Fruit fly (Drosophila melanogaster) whole organism, pupa: ENCODE results near the gene CG31549.

Source experiments
- CG10348 ChIP-seq: fragments of 200-800 bp; sonication (Bioruptor generic); IDR thresholded peaks from 2 replicates; pipeline ENCODE4 v1.3.6; 2022; ENCODE audit warnings: missing biosample characterization, missing genetic modification characterization
- CG12605 ChIP-seq: fragments of 200-800 bp; sonication (Bioruptor generic); IDR thresholded peaks from 2 replicates; pipeline ENCODE4 v1.3.6; 2022; ENCODE audit warnings: missing biosample characterization, missing genetic modification characterization
- CG13204 ChIP-seq: fragments of 200-800 bp; sonication (Bioruptor generic); optimal IDR thresholded peaks from 2 replicates; lab custom pipeline; 2018; ENCODE audit warnings: missing biosample characterization, mild to moderate bottlenecking, missing genetic modification characterization, moderate library complexity
- CG14655 ChIP-seq: fragments of 200-800 bp; sonication (Bioruptor generic); optimal IDR thresholded peaks from 3 replicates; lab custom pipeline; 2017; ENCODE audit warnings: mild to moderate bottlenecking, missing biosample characterization, missing genetic modification reagents, missing genetic modification characterization
- CG15710 ChIP-seq: fragments of 200-800 bp; sonication (Bioruptor generic); optimal IDR thresholded peaks from 2 replicates; lab custom pipeline; 2018; ENCODE audit warnings: missing biosample characterization, mild to moderate bottlenecking, missing genetic modification characterization, moderate library complexity
- CG17806 ChIP-seq: fragments of 200-800 bp; sonication (Bioruptor generic); optimal IDR thresholded peaks from 2 replicates; lab custom pipeline; 2018; ENCODE audit warnings: missing biosample characterization, mild to moderate bottlenecking, missing genetic modification characterization, moderate library complexity
- CG32121 ChIP-seq: fragments of 200-800 bp; sonication (Bioruptor generic); IDR thresholded peaks from 2 replicates; pipeline ENCODE4 v1.3.6; 2022; ENCODE audit warnings: missing biosample characterization, missing genetic modification characterization
- CG34367 ChIP-seq: fragments of 200-800 bp; sonication (Bioruptor generic); optimal IDR thresholded peaks from 2 replicates; lab custom pipeline; 2018; ENCODE audit warnings: missing biosample characterization, mild to moderate bottlenecking, missing genetic modification characterization
- CG4496 ChIP-seq: fragments of 200-800 bp; sonication (Bioruptor generic); IDR thresholded peaks from 3 replicates; pipeline ENCODE4 v1.3.6; 2022; ENCODE audit warnings: missing biosample characterization, missing genetic modification characterization
- CG8159 ChIP-seq: fragments of 200-800 bp; sonication (Bioruptor generic); optimal IDR thresholded peaks from 3 replicates; lab custom pipeline; 2018; ENCODE audit warnings: missing biosample characterization, mild to moderate bottlenecking, missing genetic modification characterization, moderate library complexity
- CG8301 ChIP-seq: fragments of 200-800 bp; sonication (Bioruptor generic); optimal IDR thresholded peaks from 2 replicates; lab custom pipeline; 2018; ENCODE audit warnings: missing biosample characterization, mild to moderate bottlenecking, missing genetic modification characterization
- CG9948 ChIP-seq: fragments of 200-800 bp; sonication (Bioruptor generic); optimal IDR thresholded peaks from 2 replicates; lab custom pipeline; 2018; ENCODE audit warnings: missing biosample characterization, mild to moderate bottlenecking, missing genetic modification characterization, moderate library complexity
- D1 ChIP-seq: fragments of 200-800 bp; sonication (Bioruptor generic); optimal IDR thresholded peaks from 2 replicates; lab custom pipeline; 2018; ENCODE audit warnings: missing biosample characterization, mild to moderate bottlenecking, missing genetic modification characterization, moderate library complexity
- EcR ChIP-seq: fragments of 200-800 bp; sonication (Bioruptor generic); optimal IDR thresholded peaks from 3 replicates; lab custom pipeline; 2019; ENCODE audit warnings: missing biosample characterization, missing genetic modification characterization, mild to moderate bottlenecking, moderate library complexity, missing genetic modification reagents
- Ets98B ChIP-seq: fragments of 200-800 bp; sonication (Bioruptor generic); IDR thresholded peaks from 2 replicates; pipeline ENCODE4 v1.3.6; 2022; ENCODE audit warnings: missing biosample characterization, missing genetic modification characterization
- Pif1A ChIP-seq: fragments of 200-800 bp; sonication (Bioruptor generic); optimal IDR thresholded peaks from 3 replicates; lab custom pipeline; 2016; ENCODE audit warnings: missing biosample characterization, missing genetic modification characterization
- Pif1B ChIP-seq: fragments of 200-800 bp; sonication (Bioruptor generic); optimal IDR thresholded peaks from 3 replicates; lab custom pipeline; 2016; ENCODE audit warnings: missing biosample characterization, missing genetic modification characterization
- Snoo ChIP-seq: fragments of 200-800 bp; sonication (Bioruptor generic); optimal IDR thresholded peaks from 3 replicates; lab custom pipeline; 2017; ENCODE audit warnings: missing biosample characterization, mild to moderate bottlenecking, missing genetic modification characterization, inconsistent platforms
- fd96Ca ChIP-seq: fragments of 200-800 bp; sonication (Bioruptor generic); IDR thresholded peaks from 3 replicates; pipeline ENCODE4 v1.3.6; 2022; ENCODE audit warnings: missing biosample characterization, missing genetic modification characterization
- gl ChIP-seq: fragments of 200-800 bp; sonication (Bioruptor generic); optimal IDR thresholded peaks from 2 replicates; lab custom pipeline; 2018; ENCODE audit warnings: missing biosample characterization, mild to moderate bottlenecking, missing genetic modification characterization
- rn ChIP-seq: fragments of 200-800 bp; sonication (Bioruptor generic); IDR thresholded peaks from 2 replicates; pipeline ENCODE4 v1.3.6; 2022; ENCODE audit warnings: missing biosample characterization, missing genetic modification characterization

The CG31549 gene

DNA sequence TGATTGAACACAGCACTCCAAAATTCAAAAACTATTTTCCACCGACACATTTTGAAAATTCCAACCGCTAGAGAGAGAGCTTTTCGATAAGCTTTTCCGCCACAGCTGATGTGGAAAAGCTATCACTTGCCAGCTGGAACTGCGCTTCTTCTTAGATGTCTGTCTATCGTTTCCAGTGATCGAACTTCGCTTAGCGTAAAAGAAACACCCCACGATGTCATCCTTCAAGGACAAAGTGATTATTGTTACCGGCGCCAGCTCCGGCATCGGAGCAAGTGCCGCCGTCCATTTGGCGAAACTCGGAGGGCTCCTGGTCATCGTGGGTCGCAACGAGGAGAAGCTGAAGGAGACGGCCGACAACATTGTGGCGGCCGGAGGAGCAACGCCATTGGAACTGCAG is at the start of gene CG31549:
Gene CG31549, plus strand, starts transcription at position 11 of the 400 bp plus-strand sequence.
- TF ChIP-seq CG15710 (tag; lab: Kevin White, UChicago): no peak
- no peak for TF ChIP-seq CG4496
- TF ChIP-seq CG10348: no peak
- TF ChIP-seq CG13204 (GFP tag; lab: Kevin White, UChicago): no peak
- no peak for TF ChIP-seq rn
- TF ChIP-seq fd96Ca (GFP tag; lab: Robert Waterston, UW): no peak
- no peak for TF ChIP-seq CG32121 (GFP tag; lab: Robert Waterston, UW)
- TF ChIP-seq Pif1B (GFP tag; lab: Kevin White, UChicago): no peak
- no peak for TF ChIP-seq gl (tag; lab: Kevin White, UChicago)
- TF ChIP-seq CG34367: no peak
- TF ChIP-seq CG8159 (tag; lab: Kevin White, UChicago): no peak
- no peak for TF ChIP-seq CG17806 (tag; lab: Kevin White, UChicago)
- no peak for TF ChIP-seq CG8301 (tag; lab: Kevin White, UChicago)
- no peak for TF ChIP-seq CG9948 (tag; lab: Kevin White, UChicago)
- TF ChIP-seq CG12605: no peak

DNA sequence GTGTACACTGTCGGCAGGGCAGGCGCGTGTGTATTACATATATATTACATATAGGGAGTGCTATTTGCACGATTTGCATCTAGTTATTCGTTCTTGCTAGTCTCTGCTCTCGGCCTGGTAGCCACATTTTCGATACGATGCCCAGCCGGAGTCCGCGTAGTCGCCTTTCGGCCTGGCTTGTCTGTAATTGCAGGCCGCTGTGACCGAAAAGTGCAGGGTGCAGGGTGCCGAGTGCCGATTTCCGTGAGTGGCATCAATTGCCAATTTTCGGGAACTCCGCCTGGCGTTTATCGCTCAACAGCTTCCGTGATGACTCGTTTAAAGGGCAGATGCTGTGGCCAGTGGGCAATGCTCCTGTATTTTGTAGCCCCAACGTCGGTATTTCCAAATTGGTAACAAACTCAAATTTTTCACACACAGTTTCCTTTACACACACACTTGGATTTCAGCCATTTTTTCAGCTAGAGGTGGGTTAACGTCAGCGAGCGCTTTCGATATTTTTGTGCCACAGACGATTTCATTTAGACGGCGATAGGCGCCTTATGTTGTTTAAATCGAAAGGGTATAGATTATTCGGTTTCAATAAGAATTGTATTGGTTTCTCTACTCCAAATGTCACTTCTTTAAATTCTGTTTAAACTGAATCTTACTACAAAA is 44.0 kb upstream of the CG31549 start, which contains the start of gene CG2926:
Gene CG2926, minus strand, starts transcription at position 518 of the 657 bp plus-strand sequence.
- TF ChIP-seq CG15710 (tag; lab: Kevin White, UChicago) (no peak), gl (tag; lab: Kevin White, UChicago) (no peak), CG4496 (0 out of 3 replicates have a peak, but pooled peaks have one; percentile 46), Ets98B (GFP tag; lab: Robert Waterston, UW) (peak; percentile 19; the same call in 1 of the 2 replicates), CG34367 (no peak), CG12605 (0 out of 2 replicates have a peak, but pooled peaks have one; percentile 32), CG32121 (GFP tag; lab: Robert Waterston, UW) (0 out of 2 replicates have a peak, but pooled peaks have one; percentile 32), Snoo (tag; lab: Kevin White, UChicago) (no peak), EcR (no peak), Pif1A (GFP tag; lab: Kevin White, UChicago) (no peak), Pif1B (GFP tag; lab: Kevin White, UChicago) (no peak), fd96Ca (GFP tag; lab: Robert Waterston, UW) (no peak), CG13204 (GFP tag; lab: Kevin White, UChicago) (no peak), CG17806 (tag; lab: Kevin White, UChicago) (no peak), CG8301 (tag; lab: Kevin White, UChicago) (no peak), CG9948 (tag; lab: Kevin White, UChicago) (no peak), D1 (no peak), CG14655 (no peak), CG8159 (tag; lab: Kevin White, UChicago) (no peak), rn (0 out of 2 replicates have a peak, but pooled peaks have one; percentile 12), CG10348 (no peak)

- no peak for TF ChIP-seq Ets98B (GFP tag; lab: Robert Waterston, UW)
- no peak for TF ChIP-seq CG32121 (GFP tag; lab: Robert Waterston, UW)
- no peak for TF ChIP-seq EcR
- no peak for TF ChIP-seq CG15710 (tag; lab: Kevin White, UChicago)
- TF ChIP-seq Pif1B (GFP tag; lab: Kevin White, UChicago): no peak
- TF ChIP-seq CG12605: no peak
- no peak for TF ChIP-seq CG9948 (tag; lab: Kevin White, UChicago)
- no peak for TF ChIP-seq rn
Measured at dm6 chr3R:5588573-5588972, 43.4 kb upstream of the CG31549 start, which contains the start of gene PolZ2. TSS of gene PolZ2 (plus strand) at chr3R:5588873.

DNA sequence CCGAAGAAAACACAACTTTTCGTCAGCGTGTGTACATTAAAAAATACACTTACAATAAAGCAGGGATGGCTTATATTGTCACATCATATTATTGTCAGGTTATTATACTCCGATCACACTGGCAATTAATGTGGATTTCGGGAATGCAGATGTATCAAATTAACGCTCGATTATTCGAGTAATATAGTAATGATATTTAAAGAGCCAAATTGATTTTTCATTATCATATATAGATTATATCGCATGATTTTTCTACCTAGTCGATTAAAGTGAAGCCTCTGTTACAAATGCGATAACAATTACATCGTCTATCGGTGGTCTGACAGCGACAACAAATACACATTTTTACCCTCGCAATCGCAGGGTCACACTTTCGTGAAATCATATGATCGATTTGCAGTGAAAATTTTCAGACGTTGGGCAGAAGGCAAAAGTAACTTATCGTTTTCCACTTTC is 40.6 kb upstream of the CG31549 start, which contains the start of the genes noi and Vha26:
Gene noi, minus strand, starts transcription at position 62 of the 456 bp plus-strand sequence.
Gene Vha26, plus strand, starts transcription at position 366 of the 456 bp plus-strand sequence.
- no peak for TF ChIP-seq D1
- peak; percentile 15 for TF ChIP-seq CG15710 (tag; lab: Kevin White, UChicago)

- TF ChIP-seq EcR (peak; percentile 30), CG34367 (no peak), CG4496 (0 out of 3 replicates have a peak, but pooled peaks have one; percentile 34), CG32121 (GFP tag; lab: Robert Waterston, UW) (no peak)
- TF ChIP-seq, all 21 proteins: peak for 2
Measured at dm6 chr3R:5592009-5592572, 39.9 kb upstream of the CG31549 start.

dm6 chr3R:5594878-5595277 is 37.1 kb upstream of the CG31549 start:
- no peak for TF ChIP-seq CG13204 (GFP tag; lab: Kevin White, UChicago)
- TF ChIP-seq CG12605: 0 out of 2 replicates have a peak, but pooled peaks have one; percentile 20
- TF ChIP-seq CG10348: no peak
